Worm (Caenorhabditis elegans) whole organism, young adult: ENCODE results near the gene K08D10.11.

Source experiments
- F23B12.7 ChIP-seq: sonication (generic microtip); optimal IDR thresholded peaks from 2 replicates; lab custom pipeline; 2017; ENCODE audit warnings: missing genetic modification characterization, mild to moderate bottlenecking, missing compliant biosample characterization, antibody characterized with exemption, moderate library complexity; ENCODE audit not compliant: insufficient read depth
- F37B4.10 ChIP-seq: fragments of 200-800 bp; sonication (Bioruptor generic); IDR thresholded peaks from 2 replicates; pipeline ENCODE4 v1.3.6; 2022; ENCODE audit warnings: missing genetic modification characterization, missing compliant biosample characterization
- T26A5.8 ChIP-seq: sonication (generic microtip); optimal IDR thresholded peaks from 2 replicates; lab custom pipeline; 2016; ENCODE audit warnings: missing genetic modification characterization, missing compliant biosample characterization
- Y79H2A.3 ChIP-seq: fragments of 200-800 bp; sonication (Bioruptor generic); conservative IDR thresholded peaks from 2 replicates; pipeline ENCODE4 v1.3.6; 2022; ENCODE audit warnings: missing genetic modification reagents, missing genetic modification characterization, missing compliant biosample characterization
- akir-1 ChIP-seq: fragments of 200-800 bp; sonication (Bioruptor generic); optimal IDR thresholded peaks from 2 replicates; lab custom pipeline; 2018; ENCODE audit warnings: mild to moderate bottlenecking, missing genetic modification characterization, moderate library complexity, missing compliant biosample characterization
- ama-1 ChIP-seq, 3 experiments: fragments of 150-350 bp in 1 of 3; sonication (generic microtip) in 2 of 3; optimal IDR thresholded peaks; 2 replicates each; lab custom pipeline; 2014 to 2018; ENCODE audit warnings: missing biosample characterization in 2 of 3, missing genetic modification characterization in 2 of 3, missing genetic modification reagents in 2 of 3
- athp-1 ChIP-seq: sonication (generic microtip); optimal IDR thresholded peaks from 2 replicates; lab custom pipeline; 2017; ENCODE audit warnings: mild to moderate bottlenecking, missing genetic modification characterization, missing compliant biosample characterization
- attf-3 ChIP-seq: fragments of 200-800 bp; sonication (Bioruptor generic); conservative IDR thresholded peaks from 2 replicates; pipeline ENCODE4 v1.3.6; 2022; ENCODE audit warnings: missing genetic modification reagents, missing genetic modification characterization, missing compliant biosample characterization
- attf-6 ChIP-seq: fragments of 200-800 bp; sonication (Bioruptor generic); IDR thresholded peaks from 2 replicates; pipeline ENCODE4 v1.3.6; 2022; ENCODE audit warnings: missing genetic modification reagents, missing genetic modification characterization, missing compliant biosample characterization
- ccch-3 ChIP-seq: fragments of 200-800 bp; sonication (Bioruptor generic); optimal IDR thresholded peaks from 2 replicates; lab custom pipeline; 2018; ENCODE audit warnings: mild to moderate bottlenecking, missing genetic modification characterization, missing compliant biosample characterization
- ceh-27 ChIP-seq: fragments of 200-800 bp; sonication (Bioruptor generic); optimal IDR thresholded peaks from 2 replicates; lab custom pipeline; 2018; ENCODE audit warnings: mild to moderate bottlenecking, missing genetic modification characterization, moderate library complexity, missing compliant biosample characterization
- ceh-40 ChIP-seq: fragments of 200-800 bp; sonication (Bioruptor generic); IDR thresholded peaks from 2 replicates; pipeline ENCODE4 v1.3.6; 2022; ENCODE audit warnings: missing genetic modification characterization, missing compliant biosample characterization
- ceh-79 ChIP-seq: sonication (generic microtip); optimal IDR thresholded peaks from 2 replicates; lab custom pipeline; 2017; ENCODE audit warnings: mild to moderate bottlenecking, missing genetic modification characterization, missing compliant biosample characterization
- ceh-91 ChIP-seq: fragments of 200-800 bp; sonication (Bioruptor generic); IDR thresholded peaks from 2 replicates; pipeline ENCODE4 v1.3.6; 2022; ENCODE audit warnings: missing genetic modification reagents, missing genetic modification characterization, missing compliant biosample characterization
- dox-1 ChIP-seq: fragments of 200-800 bp; sonication (Bioruptor generic); IDR thresholded peaks from 2 replicates; pipeline ENCODE4 v1.3.6; 2022; ENCODE audit warnings: missing genetic modification reagents, missing genetic modification characterization, missing compliant biosample characterization
- dpl-1 ChIP-seq: fragments of 150-350 bp; optimal IDR thresholded peaks from 2 replicates; lab custom pipeline; 2014; ENCODE audit warnings: missing biosample characterization, missing genetic modification reagents, missing genetic modification characterization
- egl-18 ChIP-seq: fragments of 200-800 bp; sonication (Bioruptor generic); IDR thresholded peaks from 2 replicates; pipeline ENCODE4 v1.3.6; 2022; ENCODE audit warnings: missing genetic modification reagents, missing genetic modification characterization, missing compliant biosample characterization
- fkh-3 ChIP-seq: sonication (generic microtip); optimal IDR thresholded peaks from 2 replicates; lab custom pipeline; 2016; ENCODE audit warnings: mild to moderate bottlenecking, missing genetic modification characterization, missing compliant biosample characterization
- him-1 ChIP-seq: sonication (generic microtip); optimal IDR thresholded peaks from 2 replicates; lab custom pipeline; 2016; ENCODE audit warnings: missing genotype, missing genetic modification reagents, missing genetic modification characterization, missing compliant biosample characterization
- madf-6 ChIP-seq: fragments of 200-800 bp; sonication (Bioruptor generic); IDR thresholded peaks from 2 replicates; pipeline ENCODE4 v1.3.6; 2022; ENCODE audit warnings: missing genetic modification reagents, missing genetic modification characterization, missing compliant biosample characterization
- mxl-1 ChIP-seq: sonication (generic microtip); optimal IDR thresholded peaks from 2 replicates; lab custom pipeline; 2016; ENCODE audit warnings: missing genetic modification characterization, missing compliant biosample characterization
- nhr-27 ChIP-seq: fragments of 200-800 bp; sonication (Bioruptor generic); optimal IDR thresholded peaks from 2 replicates; lab custom pipeline; 2018; ENCODE audit warnings: mild to moderate bottlenecking, missing genetic modification characterization, moderate library complexity, missing compliant biosample characterization
- nhr-80 ChIP-seq: sonication (generic microtip); optimal IDR thresholded peaks from 2 replicates; lab custom pipeline; 2016; ENCODE audit warnings: missing genetic modification characterization, missing compliant biosample characterization
- pbrm-1 ChIP-seq: fragments of 200-800 bp; sonication (Bioruptor generic); IDR thresholded peaks from 2 replicates; pipeline ENCODE4 v1.3.6; 2022; ENCODE audit warnings: missing genetic modification reagents, missing genetic modification characterization, missing compliant biosample characterization
- rcor-1 ChIP-seq: fragments of 200-800 bp; sonication (Bioruptor generic); IDR thresholded peaks from 2 replicates; pipeline ENCODE4 v1.3.6; 2022; ENCODE audit warnings: missing genetic modification reagents, missing genetic modification characterization, missing compliant biosample characterization
- sdz-38 ChIP-seq: sonication (generic microtip); optimal IDR thresholded peaks from 2 replicates; lab custom pipeline; 2016; ENCODE audit warnings: missing genotype, missing genetic modification characterization, missing compliant biosample characterization
- sea-2 ChIP-seq: fragments of 200-800 bp; sonication (Bioruptor generic); IDR thresholded peaks from 2 replicates; pipeline ENCODE4 v1.3.6; 2022; ENCODE audit warnings: missing genetic modification characterization, missing compliant biosample characterization
- snpc-1.1 ChIP-seq: sonication (generic microtip); optimal IDR thresholded peaks from 2 replicates; lab custom pipeline; 2017; ENCODE audit warnings: missing genetic modification characterization, mild to moderate bottlenecking, missing compliant biosample characterization, antibody characterized with exemption, moderate library complexity, missing genotype, missing genetic modification reagents; ENCODE audit not compliant: insufficient read depth
- tlf-1 ChIP-seq: fragments of 200-800 bp; sonication (Bioruptor generic); optimal IDR thresholded peaks from 2 replicates; lab custom pipeline; 2018; ENCODE audit warnings: mild to moderate bottlenecking, missing genetic modification characterization, missing compliant biosample characterization
- unc-130 ChIP-seq: sonication (generic microtip); optimal IDR thresholded peaks from 2 replicates; lab custom pipeline; 2016; ENCODE audit warnings: missing genetic modification reagents, missing genetic modification characterization, missing compliant biosample characterization
- unc-62 ChIP-seq: fragments of 150-350 bp; optimal IDR thresholded peaks from 2 replicates; lab custom pipeline; 2014; ENCODE audit warnings: missing biosample characterization, missing genetic modification reagents, missing genetic modification characterization
- xnd-1 ChIP-seq: sonication (generic microtip); optimal IDR thresholded peaks from 2 replicates; lab custom pipeline; 2016; ENCODE audit warnings: missing genotype, missing genetic modification reagents, missing genetic modification characterization, missing compliant biosample characterization

The K08D10.11 gene

ce11 chrIV:4162121-4162520 lies 23.9 kb downstream of the K08D10.11 start, which contains the start of gene scrm-5:
scrm-5 (plus strand) TSS chrIV:4162421.
- TF ChIP-seq him-1 (no peak), F23B12.7 (no peak), Y79H2A.3 (GFP tag; lab: Robert Waterston, UW) (no peak), nhr-27 (tag; lab: Kevin White, UChicago) (no peak), dox-1 (GFP tag; lab: Robert Waterston, UW) (no peak), F37B4.10 (no peak), ceh-27 (GFP tag; lab: Kevin White, UChicago) (no peak), egl-18 (GFP tag; lab: Robert Waterston, UW) (no peak), unc-62 (GFP tag; lab: Kevin White, UChicago) (no peak), snpc-1.1 (tag; lab: Kevin White, UChicago) (no peak)

ce11 chrIV:4154641-4155040 lies 31.4 kb downstream of the K08D10.11 start, which contains the start of gene K08D10.14:
K08D10.14 (plus strand) TSS chrIV:4154941.
- TF ChIP-seq pbrm-1 (GFP tag; lab: Robert Waterston, UW) (no peak), nhr-80 (peak; percentile 17), attf-6 (no peak), ceh-40 (GFP tag; lab: Robert Waterston, UW) (no peak), xnd-1 (tag; lab: Kevin White, UChicago) (no peak)

ce11 chrIV:4152143-4152542 lies 33.9 kb downstream of the K08D10.11 start, which contains the start of the genes K08D10.10 and R07C12.1:
K08D10.10 (plus strand) TSS chrIV:4152235.
R07C12.1 (plus strand) TSS chrIV:4152456.
- TF ChIP-seq fkh-3 (tag; lab: Kevin White, UChicago) (no peak), nhr-80 (peak; percentile 42), attf-3 (GFP tag; lab: Robert Waterston, UW) (no peak), ceh-79 (tag; lab: Kevin White, UChicago) (no peak), sdz-38 (tag; lab: Kevin White, UChicago) (no peak)

ce11 chrIV:4150138-4150537 lies 35.9 kb downstream of the K08D10.11 start:
- TF ChIP-seq akir-1 (GFP tag; lab: Kevin White, UChicago) (no peak), madf-6 (GFP tag; lab: Robert Waterston, UW) (no peak), mxl-1 (tag; lab: Kevin White, UChicago) (no peak), ama-1 (optimal IDR thresholded peaks at IDR 0.05; lab: Kevin White, UChicago) (no peak), ama-1 (GFP tag; optimal IDR thresholded peaks at IDR 0.05; lab: Kevin White, UChicago) (no peak), sea-2 (no peak), dpl-1 (GFP tag; lab: Kevin White, UChicago) (no peak), sdz-38 (tag; lab: Kevin White, UChicago) (no peak), unc-62 (GFP tag; lab: Kevin White, UChicago) (no peak), T26A5.8 (no peak), ccch-3 (GFP tag; lab: Kevin White, UChicago) (no peak), unc-130 (GFP tag; lab: Kevin White, UChicago) (no peak), ceh-91 (no peak), rcor-1 (GFP tag; lab: Robert Waterston, UW) (no peak), tlf-1 (GFP tag; lab: Kevin White, UChicago) (no peak)
- TF ChIP-seq, all 124 proteins: peak for 0

ce11 chrIV:4147891-4148290 lies 38.1 kb downstream of the K08D10.11 start:
- TF ChIP-seq athp-1 (no peak), nhr-80 (peak; percentile 77)
